Fruit fly (Drosophila melanogaster): ENCODE results near the gene CG4022.

The CG4022 gene

DNA sequence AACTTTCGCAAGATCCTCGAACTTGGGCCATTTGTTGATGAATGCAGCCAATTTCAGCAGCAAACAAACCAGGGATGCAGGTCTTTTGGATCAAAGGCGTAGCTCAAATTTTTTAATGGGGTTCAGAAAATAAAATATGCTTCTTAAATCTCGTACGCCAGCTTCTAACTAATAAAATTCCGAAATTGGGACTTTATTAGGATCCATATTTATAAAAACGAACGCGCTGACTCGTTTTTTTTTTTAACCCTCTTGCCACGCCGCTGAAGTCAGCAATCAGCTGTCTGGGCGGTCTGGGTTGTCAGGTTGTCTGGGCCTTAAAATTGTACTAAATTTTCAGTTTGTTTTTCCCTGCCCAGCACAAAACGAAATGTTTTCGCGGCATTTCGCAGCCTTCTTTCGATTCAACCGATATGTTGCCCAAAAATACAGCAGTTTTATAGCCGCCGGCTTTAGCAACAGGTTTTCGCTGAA is 47.0 kb upstream of the CG4022 start, which contains the start of gene CG3437 (continued):
- TF ChIP-seq Xbp1 (GFP tag; optimal IDR thresholded peaks at IDR 0.05) (peak; percentile 99), Sox100B (GFP tag; optimal IDR thresholded peaks at IDR 0.05) (peak; percentile 96), MTF-1 (GFP tag; optimal IDR thresholded peaks at IDR 0.05; ENCODE audit: borderline replicate concordance) (peak; percentile 97), PHDP (tag; optimal IDR thresholded peaks at IDR 0.05) (peak; percentile 99), nerfin-2 (GFP tag; IDR thresholded peaks at IDR 0.05; ENCODE audit: partially characterized antibody) (no peak), usp (GFP tag; optimal IDR thresholded peaks at IDR 0.05) (no peak), sug (tag; optimal IDR thresholded peaks at IDR 0.05) (peak; percentile 97), br (optimal IDR thresholded peaks at IDR 0.05) (no peak), amos (GFP tag; IDR thresholded peaks at IDR 0.05; ENCODE audit: partially characterized antibody) (peak; percentile 44; the same call in 1 of the 2 replicates), CG13424 (tag; optimal IDR thresholded peaks at IDR 0.05) (peak; percentile 99), Ets65A (GFP tag) (peak; percentile 100), CG1647 (GFP tag; optimal IDR thresholded peaks at IDR 0.05) (peak; percentile 98), prd (optimal IDR thresholded peaks at IDR 0.05) (no peak), prd (GFP tag; IDR thresholded peaks at IDR 0.05) (peak; percentile 100), CG30020 (tag; optimal IDR thresholded peaks at IDR 0.05) (peak; percentile 81), Ptx1 (GFP tag; IDR thresholded peaks at IDR 0.05) (peak; percentile 100), Dek (tag; optimal IDR thresholded peaks at IDR 0.05) (peak; percentile 98), knrl (GFP tag; IDR thresholded peaks at IDR 0.05; ENCODE audit: partially characterized antibody) (peak; percentile 40; the same call in 1 of the 3 replicates), CG13296 (GFP tag; optimal IDR thresholded peaks at IDR 0.05) (peak; percentile 99), fd96Cb (tag; optimal IDR thresholded peaks at IDR 0.05) (peak; percentile 99), da (GFP tag; optimal IDR thresholded peaks at IDR 0.05) (peak; percentile 95), Gsc (GFP tag; IDR thresholded peaks at IDR 0.05) (peak; percentile 99), kah (GFP tag; optimal IDR thresholded peaks at IDR 0.05) (peak; percentile 97), zen (tag; optimal IDR thresholded peaks at IDR 0.05) (peak; percentile 99), CG31365 (tag; optimal IDR thresholded peaks at IDR 0.05) (peak; percentile 93), HHEX (GFP tag; optimal IDR thresholded peaks at IDR 0.05) (peak; percentile 99), Dip2 (GFP tag; IDR thresholded peaks at IDR 0.05) (peak; percentile 79), Trl (optimal IDR thresholded peaks at IDR 0.05) (no peak), Trl (GFP tag; optimal IDR thresholded peaks at IDR 0.05) (peak; percentile 99), CG2202 (tag; optimal IDR thresholded peaks at IDR 0.05) (peak; percentile 97), Sin3A (optimal IDR thresholded peaks at IDR 0.05) (peak; percentile 49), H2.0 (GFP tag; IDR thresholded peaks at IDR 0.05) (peak; percentile 99), Optix (GFP tag; IDR thresholded peaks at IDR 0.05) (peak; percentile 99), nom (GFP tag; optimal IDR thresholded peaks at IDR 0.05) (peak; percentile 99), caup (GFP tag; optimal IDR thresholded peaks at IDR 0.05; ENCODE audit: severe bottlenecking) (peak; percentile 99), chif (GFP tag; optimal IDR thresholded peaks at IDR 0.05) (peak; percentile 97 to 99), CG14014 (GFP tag; IDR thresholded peaks at IDR 0.05) (peak; percentile 99), CG5245 (GFP tag; optimal IDR thresholded peaks at IDR 0.05) (peak; percentile 97), CG13624 (GFP tag; optimal IDR thresholded peaks at IDR 0.05) (peak; percentile 99), ara (GFP tag; IDR thresholded peaks at IDR 0.05) (peak; percentile 100), CG10209 (GFP tag; optimal IDR thresholded peaks at IDR 0.05) (peak; percentile 99), CG16813 (GFP tag; IDR thresholded peaks at IDR 0.05; ENCODE audit: partially characterized antibody) (0 out of 3 replicates have a peak, but pooled peaks have one; percentile 38), pan (optimal IDR thresholded peaks at IDR 0.05) (no peak), pan (GFP tag; optimal IDR thresholded peaks at IDR 0.05 in 1 of 2, IDR thresholded peaks at IDR 0.05 in 1 of 2) (peak in 1 of 2 experiments; percentile 99), trh (GFP tag; optimal IDR thresholded peaks at IDR 0.05) (peak; percentile 93), CG4854 (GFP tag; optimal IDR thresholded peaks at IDR 0.05) (peak; percentile 98), otp (GFP tag; IDR thresholded peaks at IDR 0.05) (peak; percentile 99), CG15269 (tag; optimal IDR thresholded peaks at IDR 0.05) (peak; percentile 99), CG7786 (GFP tag; optimal IDR thresholded peaks at IDR 0.05) (peak; percentile 99), CG16815 (GFP tag; optimal IDR thresholded peaks at IDR 0.05) (peak; percentile 98), bcd (GFP tag; optimal IDR thresholded peaks at IDR 0.05) (peak; percentile 99)

Measured in whole organism, embryonic.